Fruit fly (Drosophila melanogaster) whole organism, embryonic: ENCODE data around the gene Rab40.

Experiments
- Atf-2 ChIP-seq: fragments of 200-800 bp; sonication (Bioruptor generic); optimal IDR thresholded peaks from 2 replicates; lab custom pipeline; 2016; ENCODE audit warnings: missing biosample characterization, missing genetic modification characterization
- Bgb ChIP-seq: fragments of 200-800 bp; sonication (Bioruptor generic); IDR thresholded peaks from 2 replicates; pipeline ENCODE4 v1.3.6; 2022; ENCODE audit warnings: missing biosample characterization, missing genetic modification characterization; ENCODE audit not compliant: partially characterized antibody
- CG10543 ChIP-seq: fragments of 200-800 bp; sonication (Bioruptor generic); optimal IDR thresholded peaks from 3 replicates; lab custom pipeline; 2017; ENCODE audit warnings: missing biosample characterization, mild to moderate bottlenecking, missing genetic modification characterization, moderate library complexity
- CG11695 ChIP-seq: fragments of 200-800 bp; sonication (Bioruptor generic); IDR thresholded peaks from 3 replicates; pipeline ENCODE4 v1.3.6; 2022; ENCODE audit warnings: missing biosample characterization, missing genetic modification characterization
- CG11723 ChIP-seq: fragments of 200-800 bp; sonication (Bioruptor generic); optimal IDR thresholded peaks from 2 replicates; lab custom pipeline; 2017; ENCODE audit warnings: missing biosample characterization, mild to moderate bottlenecking, missing genetic modification characterization
- CG12104 ChIP-seq: fragments of 200-800 bp; sonication (Bioruptor generic); optimal IDR thresholded peaks from 3 replicates; lab custom pipeline; 2016; ENCODE audit warnings: missing biosample characterization, missing genetic modification characterization
- CG13287 ChIP-seq: fragments of 200-800 bp; sonication (Bioruptor generic); IDR thresholded peaks from 2 replicates; pipeline ENCODE4 v1.3.6; 2022; ENCODE audit warnings: missing biosample characterization, missing genetic modification characterization; ENCODE audit not compliant: partially characterized antibody
- CG13624 ChIP-seq: fragments of 200-800 bp; sonication (Bioruptor generic); optimal IDR thresholded peaks from 2 replicates; lab custom pipeline; 2016; ENCODE audit warnings: missing biosample characterization, missing genetic modification characterization
- CG15269 ChIP-seq: fragments of 200-800 bp; sonication (Bioruptor generic); optimal IDR thresholded peaks from 2 replicates; lab custom pipeline; 2018; ENCODE audit warnings: missing biosample characterization, mild to moderate bottlenecking, missing genetic modification characterization, moderate library complexity
- CG17359 ChIP-seq: fragments of 200-800 bp; sonication (Bioruptor generic); optimal IDR thresholded peaks from 3 replicates; lab custom pipeline; 2018; ENCODE audit warnings: missing biosample characterization, mild to moderate bottlenecking, missing genetic modification characterization, moderate library complexity
- CG3163 ChIP-seq: fragments of 200-800 bp; sonication (Bioruptor generic); optimal IDR thresholded peaks from 3 replicates; lab custom pipeline; 2016; ENCODE audit warnings: missing biosample characterization, missing genetic modification characterization
- CG32767 ChIP-seq: fragments of 200-800 bp; sonication (Bioruptor generic); IDR thresholded peaks from 2 replicates; pipeline ENCODE4 v1.3.6; 2022; ENCODE audit warnings: missing biosample characterization, missing genetic modification characterization
- CG34376 ChIP-seq: fragments of 200-800 bp; sonication (Bioruptor generic); optimal IDR thresholded peaks from 2 replicates; lab custom pipeline; 2018; ENCODE audit warnings: missing biosample characterization, mild to moderate bottlenecking, missing genetic modification characterization
- CG34422 ChIP-seq: fragments of 200-800 bp; sonication (Bioruptor generic); IDR thresholded peaks from 3 replicates; pipeline ENCODE4 v1.3.6; 2022; ENCODE audit warnings: missing biosample characterization, missing genetic modification characterization
- CG3847 ChIP-seq: fragments of 200-800 bp; sonication (Bioruptor generic); IDR thresholded peaks from 2 replicates; pipeline ENCODE4 v1.3.6; 2022; ENCODE audit warnings: missing biosample characterization, missing genetic modification characterization
- CG4360 ChIP-seq: fragments of 200-800 bp; sonication (Bioruptor generic); IDR thresholded peaks from 2 replicates; pipeline ENCODE4 v1.3.6; 2022; ENCODE audit warnings: missing biosample characterization, missing genetic modification characterization
- CG8290 ChIP-seq, 3 experiments: fragments of 200-800 bp; sonication (Bioruptor generic); optimal IDR thresholded peaks; 2 replicates each; lab custom pipeline; 2016 to 2019; ENCODE audit warnings: missing biosample characterization in 3 of 3, missing genetic modification characterization in 3 of 3, mild to moderate bottlenecking in 2 of 3, moderate library complexity in 1 of 3
- Dp ChIP-seq: fragments of 200-800 bp; sonication (Bioruptor generic); optimal IDR thresholded peaks from 2 replicates; lab custom pipeline; 2018; ENCODE audit warnings: missing biosample characterization, mild to moderate bottlenecking, missing genetic modification characterization, moderate library complexity
- E2f2 ChIP-seq: fragments of 200-800 bp; sonication (Bioruptor generic); IDR thresholded peaks from 2 replicates; pipeline ENCODE4 v1.3.6; 2022; ENCODE audit warnings: missing biosample characterization, missing genetic modification characterization
- H15 ChIP-seq: fragments of 200-800 bp; sonication (Bioruptor generic); IDR thresholded peaks from 3 replicates; pipeline ENCODE4 v1.3.6; 2022; ENCODE audit warnings: missing biosample characterization, missing genetic modification characterization
- HmgD ChIP-seq: fragments of 200-800 bp; sonication (Bioruptor generic); optimal IDR thresholded peaks from 3 replicates; lab custom pipeline; 2016; ENCODE audit warnings: missing biosample characterization, missing genetic modification characterization
- Jarid2 ChIP-seq: fragments of 200-800 bp; sonication (Bioruptor generic); optimal IDR thresholded peaks from 3 replicates; lab custom pipeline; 2017; ENCODE audit warnings: mild to moderate bottlenecking, missing biosample characterization, missing genetic modification reagents, missing genetic modification characterization
- Med ChIP-seq: fragments of 200-800 bp; sonication (Bioruptor generic); peaks from one replicate; lab custom pipeline; 2016; ENCODE audit warnings: missing biosample characterization, missing genetic modification characterization, mild to moderate bottlenecking, inconsistent platforms, moderate library complexity
- NFAT ChIP-seq: fragments of 200-800 bp; sonication (Bioruptor generic); IDR thresholded peaks from 2 replicates; pipeline ENCODE4 v1.3.6; 2022; ENCODE audit warnings: missing biosample characterization, missing genetic modification characterization
- Nf-YC ChIP-seq: fragments of 200-800 bp; optimal IDR thresholded peaks from 3 replicates; lab custom pipeline; 2019; ENCODE audit warnings: missing biosample characterization, mild to moderate bottlenecking, missing genetic modification characterization, moderate library complexity
- Rfx ChIP-seq: fragments of 200-800 bp; sonication (Bioruptor generic); IDR thresholded peaks from 2 replicates; pipeline ENCODE4 v1.3.6; 2022; ENCODE audit warnings: missing biosample characterization, missing genetic modification characterization
- Trl ChIP-seq, 3 experiments: fragments of >200 bp in 2 of 3; fragments of 200-800 bp in 1 of 3; sonication (Bioruptor generic) in 1 of 3; optimal IDR thresholded peaks; 2 replicates in 1 of 3; 3 replicates in 2 of 3; lab custom pipeline; 2016 to 2017; ENCODE audit warnings: missing biosample characterization in 1 of 3, missing genetic modification characterization in 1 of 3
- caup ChIP-seq: fragments of 200-800 bp; sonication (Bioruptor generic); optimal IDR thresholded peaks from 3 replicates; lab custom pipeline; 2017; ENCODE audit warnings: missing biosample characterization, mild to moderate bottlenecking, missing genetic modification characterization, moderate library complexity; ENCODE audit not compliant: severe bottlenecking
- cg ChIP-seq: fragments of 200-800 bp; sonication (Bioruptor generic); optimal IDR thresholded peaks from 3 replicates; lab custom pipeline; 2019; ENCODE audit warnings: missing biosample characterization, mild to moderate bottlenecking, missing genetic modification characterization, moderate library complexity
- chinmo ChIP-seq: fragments of 200-800 bp; sonication (Bioruptor generic); IDR thresholded peaks from 4 replicates; pipeline ENCODE4 v1.3.6; 2022; ENCODE audit warnings: missing biosample characterization, missing genetic modification characterization; ENCODE audit not compliant: partially characterized antibody
- ci ChIP-seq: fragments of 200-800 bp; sonication (Bioruptor generic); IDR thresholded peaks from 3 replicates; pipeline ENCODE4 v1.3.6; 2022; ENCODE audit warnings: missing biosample characterization, missing genetic modification characterization
- ewg ChIP-seq: fragments of 200-800 bp; sonication (Bioruptor generic); optimal IDR thresholded peaks from 3 replicates; lab custom pipeline; 2017; ENCODE audit warnings: mild to moderate bottlenecking, missing biosample characterization, missing genetic modification reagents, missing genetic modification characterization
- fd64A ChIP-seq: fragments of 200-800 bp; sonication (Bioruptor generic); optimal IDR thresholded peaks from 3 replicates; lab custom pipeline; 2018; ENCODE audit warnings: missing biosample characterization, mild to moderate bottlenecking, missing genetic modification characterization
- lab ChIP-seq: fragments of 200-800 bp; sonication (Bioruptor generic); optimal IDR thresholded peaks from 3 replicates; lab custom pipeline; 2017; ENCODE audit warnings: missing biosample characterization, missing genetic modification characterization, mild to moderate bottlenecking, moderate library complexity, missing genetic modification reagents
- pzg ChIP-seq: fragments of 200-800 bp; sonication (Bioruptor generic); optimal IDR thresholded peaks from 3 replicates; lab custom pipeline; 2018; ENCODE audit warnings: missing biosample characterization, mild to moderate bottlenecking, missing genetic modification characterization, moderate library complexity
- ranshi ChIP-seq: fragments of 200-800 bp; sonication (Bioruptor generic); IDR thresholded peaks from 2 replicates; pipeline ENCODE4 v1.3.6; 2022; ENCODE audit warnings: missing biosample characterization, missing genetic modification characterization
- rib ChIP-seq: fragments of 200-800 bp; sonication (Bioruptor generic); IDR thresholded peaks from 2 replicates; pipeline ENCODE4 v1.3.6; 2022; ENCODE audit warnings: missing biosample characterization, missing genetic modification characterization
- sens ChIP-seq: fragments of 200-800 bp; sonication (Bioruptor generic); peaks from one replicate; lab custom pipeline; 2016; ENCODE audit warnings: missing biosample characterization, missing genetic modification characterization
- sqz ChIP-seq: fragments of 200-800 bp; sonication (Bioruptor generic); optimal IDR thresholded peaks from 3 replicates; lab custom pipeline; 2018; ENCODE audit warnings: missing biosample characterization, mild to moderate bottlenecking, missing genetic modification characterization
- tll ChIP-seq, 2 experiments: fragments of 200-800 bp in 1 of 2; fragments of >200 bp in 1 of 2; sonication (Bioruptor generic) in 1 of 2; optimal IDR thresholded peaks; 2 replicates each; lab custom pipeline; 2017 to 2019; ENCODE audit warnings: missing biosample characterization in 2 of 2, missing genetic modification characterization in 2 of 2, mild to moderate bottlenecking in 1 of 2, moderate library complexity in 1 of 2

Gene Rab40

DNA sequence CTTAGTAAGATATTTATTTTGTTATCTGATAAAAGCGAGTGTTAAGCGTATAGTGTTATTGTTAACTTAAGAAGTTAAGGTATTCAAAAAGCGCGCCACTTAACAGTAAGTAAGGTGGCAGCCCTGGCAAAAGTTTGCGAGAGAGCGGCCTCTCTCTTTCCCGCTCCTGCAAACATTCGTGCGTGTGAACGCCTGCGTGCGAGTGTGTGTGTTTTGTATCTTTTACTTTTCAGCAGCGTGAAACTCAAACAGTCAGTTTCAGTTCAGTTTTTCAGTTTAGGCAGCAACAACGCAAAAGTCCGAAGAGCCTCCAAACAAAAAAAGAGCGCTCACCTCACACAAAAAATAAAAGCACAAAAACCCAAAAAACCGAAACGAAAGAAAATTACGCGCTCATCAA, 8.5 kb upstream of the Rab40 start:
- TF ChIP-seq CG17359 (tag; lab: Kevin White, UChicago) (no peak), CG13287 (GFP tag; lab: Robert Waterston, UW) (peak; percentile 24; the same call in 1 of the 2 replicates), caup (GFP tag; lab: Kevin White, UChicago) (peak; percentile 3), CG8290 (GFP tag; optimal IDR thresholded peaks at IDR 0.05; lab: Kevin White, UChicago) (no peak), CG8290 (tag; optimal IDR thresholded peaks at IDR 0.05; lab: Kevin White, UChicago) (peak in 1 of 2 experiments; percentile 50), CG3163 (GFP tag; lab: Kevin White, UChicago) (peak; percentile 29), tll (GFP tag; optimal IDR thresholded peaks at IDR 0.05; lab: Kevin White, UChicago) (no peak), CG3847 (GFP tag; lab: Robert Waterston, UW) (0 out of 2 replicates have a peak, but pooled peaks have one; percentile 33), lab (GFP tag; lab: Kevin White, UChicago) (peak; percentile 15), cg (GFP tag; lab: Kevin White, UChicago) (peak; percentile 49), Bgb (peak; percentile 34; the same call in 1 of the 2 replicates), Dp (GFP tag; lab: Kevin White, UChicago) (peak; percentile 65), sqz (GFP tag; lab: Kevin White, UChicago) (peak; percentile 11), Trl (optimal IDR thresholded peaks at IDR 0.05; lab: Kevin White, UChicago) (peak; percentile 73 to 75), Trl (GFP tag; optimal IDR thresholded peaks at IDR 0.05; lab: Kevin White, UChicago) (no peak), CG13624 (GFP tag; lab: Kevin White, UChicago) (peak; percentile 30), CG11695 (GFP tag; lab: Robert Waterston, UW) (no peak; the same call in 2 of the 3 replicates), HmgD (GFP tag; lab: Kevin White, UChicago) (no peak), CG4360 (GFP tag; lab: Robert Waterston, UW) (no peak), CG11723 (GFP tag; lab: Kevin White, UChicago) (no peak), CG15269 (tag; lab: Kevin White, UChicago) (no peak), ranshi (no peak), Nf-YC (peak; percentile 0), sens (GFP tag; lab: Kevin White, UChicago) (peak; percentile 16), Med (peak; percentile 75), CG32767 (GFP tag; lab: Robert Waterston, UW) (no peak), Rfx (GFP tag; lab: Robert Waterston, UW) (peak; percentile 19; the same call in 1 of the 2 replicates), pzg (GFP tag; lab: Kevin White, UChicago) (peak; percentile 12), CG34422 (peak; percentile 38; the same call in 1 of the 3 replicates), CG10543 (GFP tag; lab: Kevin White, UChicago) (peak; percentile 18), fd64A (GFP tag; lab: Kevin White, UChicago) (no peak), NFAT (peak; percentile 32; the same call in 1 of the 2 replicates), CG12104 (no peak), ewg (GFP tag; lab: Kevin White, UChicago) (peak; percentile 57), Atf-2 (no peak), Jarid2 (GFP tag; lab: Kevin White, UChicago) (peak; percentile 43), H15 (no peak), rib (peak; percentile 39; the same call in 1 of the 2 replicates), chinmo (GFP tag; lab: Robert Waterston, UW) (0 out of 4 replicates have a peak, but pooled peaks have one; percentile 59), E2f2 (GFP tag; lab: Robert Waterston, UW) (peak; percentile 82), CG34376 (GFP tag; lab: Kevin White, UChicago) (peak; percentile 2), ci (GFP tag; lab: Robert Waterston, UW) (0 out of 3 replicates have a peak, but pooled peaks have one; percentile 45)
